Fruit fly (Drosophila melanogaster): Measurements from ENCODE around the gene Cln3.

Gene Cln3

dm6 chr3L:17802107-17802506 lies 11.8 kb downstream of the Cln3 start, which contains the start of gene NUCB1 (continued):
- TF ChIP-seq kay (GFP tag; optimal IDR thresholded peaks at IDR 0.05) (peak; percentile 58), pan (optimal IDR thresholded peaks at IDR 0.05) (no peak), pan (GFP tag; optimal IDR thresholded peaks at IDR 0.05 in 1 of 2, IDR thresholded peaks at IDR 0.05 in 1 of 2) (peak in 1 of 2 experiments; percentile 40), ind (GFP tag; optimal IDR thresholded peaks at IDR 0.05) (peak; percentile 40), nmo (GFP tag; optimal IDR thresholded peaks at IDR 0.05) (peak; percentile 77), pum (GFP tag; optimal IDR thresholded peaks at IDR 0.05) (peak; percentile 5), Rfx (GFP tag; IDR thresholded peaks at IDR 0.05) (peak; percentile 68), CG32532 (GFP tag; IDR thresholded peaks at IDR 0.05) (peak; percentile 37; the same call in 1 of the 2 replicates), CG8944 (GFP tag; optimal IDR thresholded peaks at IDR 0.05) (peak; percentile 33), CG10267 (tag; optimal IDR thresholded peaks at IDR 0.05) (peak; percentile 95), slp2 (GFP tag; optimal IDR thresholded peaks at IDR 0.05) (peak; percentile 19), CG11456 (GFP tag; IDR thresholded peaks at IDR 0.05) (peak; percentile 56; the same call in 1 of the 3 replicates), Ets65A (GFP tag) (peak; percentile 92), CG7928 (GFP tag; optimal IDR thresholded peaks at IDR 0.05) (peak; percentile 0), E2f2 (GFP tag; IDR thresholded peaks at IDR 0.05) (peak; percentile 24; the same call in 1 of the 2 replicates), bcd (GFP tag; optimal IDR thresholded peaks at IDR 0.05) (peak; percentile 40), Stat92E (GFP tag; optimal IDR thresholded peaks at IDR 0.05) (peak in 1 of 3 experiments; percentile 23), vvl (GFP tag; IDR thresholded peaks at IDR 0.05) (peak; percentile 45), Abd-B (GFP tag; optimal IDR thresholded peaks at IDR 0.05) (peak; percentile 62), twi (tag; optimal IDR thresholded peaks at IDR 0.05) (peak; percentile 27), Xbp1 (GFP tag; optimal IDR thresholded peaks at IDR 0.05) (peak; percentile 82), CG7271 (tag; optimal IDR thresholded peaks at IDR 0.05) (peak; percentile 26), Hr3 (GFP tag; optimal IDR thresholded peaks at IDR 0.05) (peak; percentile 19), phol (tag; optimal IDR thresholded peaks at IDR 0.05) (peak; percentile 48), CG1233 (GFP tag; optimal IDR thresholded peaks at IDR 0.05) (peak; percentile 8), BtbVII (GFP tag; optimal IDR thresholded peaks at IDR 0.05) (peak; percentile 34), Ets97D (GFP tag; optimal IDR thresholded peaks at IDR 0.05) (peak; percentile 85), CG18619 (GFP tag; optimal IDR thresholded peaks at IDR 0.05) (peak; percentile 29), CG30403 (GFP tag; optimal IDR thresholded peaks at IDR 0.05) (peak; percentile 29), zf30C (GFP tag; optimal IDR thresholded peaks at IDR 0.05) (no peak), luna (GFP tag; optimal IDR thresholded peaks at IDR 0.05) (peak; percentile 26), sna (GFP tag; IDR thresholded peaks at IDR 0.05; ENCODE audit: partially characterized antibody) (no peak), CG2889 (GFP tag; IDR thresholded peaks at IDR 0.05) (no peak), MBD-R2 (GFP tag; IDR thresholded peaks at IDR 0.05) (peak; percentile 93), HLH3B (GFP tag; IDR thresholded peaks at IDR 0.05) (no peak), shn (GFP tag; optimal IDR thresholded peaks at IDR 0.05) (peak; percentile 52), sens (GFP tag) (peak; percentile 79), unc-4 (GFP tag; IDR thresholded peaks at IDR 0.05; ENCODE audit: partially characterized antibody) (peak; percentile 26; the same call in 1 of the 2 replicates), Hr78 (GFP tag; optimal IDR thresholded peaks at IDR 0.05) (no peak), Hmr (GFP tag; optimal IDR thresholded peaks at IDR 0.05) (peak; percentile 72), Adf1 (GFP tag; IDR thresholded peaks at IDR 0.05) (no peak), ems (GFP tag; optimal IDR thresholded peaks at IDR 0.05) (peak; percentile 30), zfh2 (GFP tag; optimal IDR thresholded peaks at IDR 0.05) (peak; percentile 49), CG17186 (GFP tag; optimal IDR thresholded peaks at IDR 0.05) (peak; percentile 79), Aef1 (GFP tag; IDR thresholded peaks at IDR 0.05) (no peak), Oaz (GFP tag; IDR thresholded peaks at IDR 0.05) (no peak), CG11504 (tag; optimal IDR thresholded peaks at IDR 0.05) (no peak), fu2 (GFP tag; optimal IDR thresholded peaks at IDR 0.05) (peak; percentile 48), CG6813 (GFP tag; optimal IDR thresholded peaks at IDR 0.05) (peak; percentile 16), CG33213 (GFP tag; optimal IDR thresholded peaks at IDR 0.05) (peak; percentile 79), CG3163 (GFP tag; optimal IDR thresholded peaks at IDR 0.05) (peak; percentile 18)

Measured in whole organism, embryonic.